Fruit fly (Drosophila melanogaster) whole organism, pupa: ENCODE results near the gene Polr3G.

Experiments
- CG10348 ChIP-seq: fragments of 200-800 bp; sonication (Bioruptor generic); IDR thresholded peaks from 2 replicates; pipeline ENCODE4 v1.3.6; 2022; ENCODE audit warnings: missing biosample characterization, missing genetic modification characterization
- CG12605 ChIP-seq: fragments of 200-800 bp; sonication (Bioruptor generic); IDR thresholded peaks from 2 replicates; pipeline ENCODE4 v1.3.6; 2022; ENCODE audit warnings: missing biosample characterization, missing genetic modification characterization
- CG13204 ChIP-seq: fragments of 200-800 bp; sonication (Bioruptor generic); optimal IDR thresholded peaks from 2 replicates; lab custom pipeline; 2018; ENCODE audit warnings: missing biosample characterization, mild to moderate bottlenecking, missing genetic modification characterization, moderate library complexity
- CG14655 ChIP-seq: fragments of 200-800 bp; sonication (Bioruptor generic); optimal IDR thresholded peaks from 3 replicates; lab custom pipeline; 2017; ENCODE audit warnings: mild to moderate bottlenecking, missing biosample characterization, missing genetic modification reagents, missing genetic modification characterization
- CG15710 ChIP-seq: fragments of 200-800 bp; sonication (Bioruptor generic); optimal IDR thresholded peaks from 2 replicates; lab custom pipeline; 2018; ENCODE audit warnings: missing biosample characterization, mild to moderate bottlenecking, missing genetic modification characterization, moderate library complexity
- CG17806 ChIP-seq: fragments of 200-800 bp; sonication (Bioruptor generic); optimal IDR thresholded peaks from 2 replicates; lab custom pipeline; 2018; ENCODE audit warnings: missing biosample characterization, mild to moderate bottlenecking, missing genetic modification characterization, moderate library complexity
- CG32121 ChIP-seq: fragments of 200-800 bp; sonication (Bioruptor generic); IDR thresholded peaks from 2 replicates; pipeline ENCODE4 v1.3.6; 2022; ENCODE audit warnings: missing biosample characterization, missing genetic modification characterization
- CG34367 ChIP-seq: fragments of 200-800 bp; sonication (Bioruptor generic); optimal IDR thresholded peaks from 2 replicates; lab custom pipeline; 2018; ENCODE audit warnings: missing biosample characterization, mild to moderate bottlenecking, missing genetic modification characterization
- CG4496 ChIP-seq: fragments of 200-800 bp; sonication (Bioruptor generic); IDR thresholded peaks from 3 replicates; pipeline ENCODE4 v1.3.6; 2022; ENCODE audit warnings: missing biosample characterization, missing genetic modification characterization
- CG8159 ChIP-seq: fragments of 200-800 bp; sonication (Bioruptor generic); optimal IDR thresholded peaks from 3 replicates; lab custom pipeline; 2018; ENCODE audit warnings: missing biosample characterization, mild to moderate bottlenecking, missing genetic modification characterization, moderate library complexity
- CG8301 ChIP-seq: fragments of 200-800 bp; sonication (Bioruptor generic); optimal IDR thresholded peaks from 2 replicates; lab custom pipeline; 2018; ENCODE audit warnings: missing biosample characterization, mild to moderate bottlenecking, missing genetic modification characterization
- CG9948 ChIP-seq: fragments of 200-800 bp; sonication (Bioruptor generic); optimal IDR thresholded peaks from 2 replicates; lab custom pipeline; 2018; ENCODE audit warnings: missing biosample characterization, mild to moderate bottlenecking, missing genetic modification characterization, moderate library complexity
- D1 ChIP-seq: fragments of 200-800 bp; sonication (Bioruptor generic); optimal IDR thresholded peaks from 2 replicates; lab custom pipeline; 2018; ENCODE audit warnings: missing biosample characterization, mild to moderate bottlenecking, missing genetic modification characterization, moderate library complexity
- EcR ChIP-seq: fragments of 200-800 bp; sonication (Bioruptor generic); optimal IDR thresholded peaks from 3 replicates; lab custom pipeline; 2019; ENCODE audit warnings: missing biosample characterization, missing genetic modification characterization, mild to moderate bottlenecking, moderate library complexity, missing genetic modification reagents
- Ets98B ChIP-seq: fragments of 200-800 bp; sonication (Bioruptor generic); IDR thresholded peaks from 2 replicates; pipeline ENCODE4 v1.3.6; 2022; ENCODE audit warnings: missing biosample characterization, missing genetic modification characterization
- Pif1A ChIP-seq: fragments of 200-800 bp; sonication (Bioruptor generic); optimal IDR thresholded peaks from 3 replicates; lab custom pipeline; 2016; ENCODE audit warnings: missing biosample characterization, missing genetic modification characterization
- Pif1B ChIP-seq: fragments of 200-800 bp; sonication (Bioruptor generic); optimal IDR thresholded peaks from 3 replicates; lab custom pipeline; 2016; ENCODE audit warnings: missing biosample characterization, missing genetic modification characterization
- Snoo ChIP-seq: fragments of 200-800 bp; sonication (Bioruptor generic); optimal IDR thresholded peaks from 3 replicates; lab custom pipeline; 2017; ENCODE audit warnings: missing biosample characterization, mild to moderate bottlenecking, missing genetic modification characterization, inconsistent platforms
- fd96Ca ChIP-seq: fragments of 200-800 bp; sonication (Bioruptor generic); IDR thresholded peaks from 3 replicates; pipeline ENCODE4 v1.3.6; 2022; ENCODE audit warnings: missing biosample characterization, missing genetic modification characterization
- rn ChIP-seq: fragments of 200-800 bp; sonication (Bioruptor generic); IDR thresholded peaks from 2 replicates; pipeline ENCODE4 v1.3.6; 2022; ENCODE audit warnings: missing biosample characterization, missing genetic modification characterization

Polr3G gene

DNA sequence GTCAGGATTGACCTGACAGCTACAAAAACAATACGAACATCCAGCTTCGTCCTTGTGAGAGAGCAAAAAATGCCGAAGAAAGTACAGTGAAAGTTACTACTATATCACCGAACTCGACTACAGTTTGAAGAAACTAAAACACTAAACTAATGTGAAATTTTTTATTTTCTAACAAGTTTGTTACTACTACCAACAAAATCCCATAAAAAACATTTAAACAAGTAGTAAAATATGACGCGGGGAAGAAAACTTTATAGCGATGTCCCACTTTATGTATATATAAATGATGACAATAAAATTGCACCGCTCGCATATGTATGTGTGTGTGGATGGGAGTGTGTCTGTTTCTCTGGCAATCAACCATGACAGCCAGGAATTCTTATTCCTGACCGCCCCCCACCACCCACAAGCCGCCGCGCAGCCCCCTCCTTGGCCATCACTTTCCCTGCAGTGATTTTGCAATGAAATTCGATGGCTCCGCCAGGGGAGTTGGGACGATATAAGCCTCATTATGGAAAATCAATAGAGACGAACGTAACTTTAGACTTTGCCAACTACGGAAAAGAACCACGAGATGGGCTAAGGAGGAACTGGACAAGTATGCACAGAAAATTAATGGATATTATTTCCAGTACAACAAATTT is 34.6 kb upstream of the Polr3G start:
- TF ChIP-seq CG32121 (GFP tag; lab: Robert Waterston, UW) = no peak
- no peak for TF ChIP-seq fd96Ca
- no peak for TF ChIP-seq CG8301 (tag; lab: Kevin White, UChicago)
- no peak for TF ChIP-seq CG14655 (GFP tag; lab: Kevin White, UChicago)
- TF ChIP-seq CG4496 (GFP tag; lab: Robert Waterston, UW) = no peak
- no peak for TF ChIP-seq CG9948 (tag; lab: Kevin White, UChicago)
- no peak for TF ChIP-seq CG17806 (tag; lab: Kevin White, UChicago)
- TF ChIP-seq CG34367 (tag; lab: Kevin White, UChicago) = no peak

DNA sequence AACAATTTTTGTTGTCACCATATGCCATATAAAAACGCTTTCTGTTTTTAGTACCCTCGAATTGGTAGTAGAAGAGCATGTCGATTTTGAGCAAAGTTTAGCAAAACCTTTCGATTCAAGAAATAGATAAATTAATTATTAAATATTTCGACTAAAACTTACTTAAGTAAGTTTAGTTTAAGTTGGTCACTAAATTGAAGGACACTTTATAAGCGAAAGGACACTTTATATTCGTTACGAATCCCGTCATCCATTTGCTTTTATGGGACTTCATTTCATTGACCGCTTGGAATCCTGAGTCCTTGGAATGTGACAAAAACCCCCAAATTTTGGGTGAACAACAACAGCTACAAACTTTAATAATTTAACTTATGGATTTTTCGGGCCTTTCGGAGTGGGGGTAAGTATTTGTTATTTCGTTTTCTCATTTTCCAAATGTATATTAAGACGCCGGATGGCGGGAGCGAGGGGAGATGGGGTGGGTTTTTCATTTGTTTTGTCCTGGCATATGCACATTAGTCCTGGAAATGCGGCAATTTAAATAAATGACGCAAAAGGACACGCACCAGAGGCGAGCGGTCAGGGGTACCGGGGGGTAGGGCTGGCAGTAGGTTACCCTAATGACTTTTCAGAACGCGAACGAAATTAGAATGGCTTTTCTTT is 32.1 kb upstream of the Polr3G start:
- TF ChIP-seq Pif1A (GFP tag; lab: Kevin White, UChicago) = no peak
- no peak for TF ChIP-seq CG8159 (tag; lab: Kevin White, UChicago)
- TF ChIP-seq fd96Ca = no peak
- TF ChIP-seq D1 (tag; lab: Kevin White, UChicago) = no peak
- no peak for TF ChIP-seq CG34367 (tag; lab: Kevin White, UChicago)
- no peak for TF ChIP-seq CG32121 (GFP tag; lab: Robert Waterston, UW)
- no peak for TF ChIP-seq Ets98B (GFP tag; lab: Robert Waterston, UW)
- TF ChIP-seq CG12605 (GFP tag; lab: Robert Waterston, UW) = no peak
- no peak for TF ChIP-seq CG13204 (GFP tag; lab: Kevin White, UChicago)
- no peak for TF ChIP-seq CG8301 (tag; lab: Kevin White, UChicago)
- no peak for TF ChIP-seq Snoo (tag; lab: Kevin White, UChicago)
- TF ChIP-seq CG17806 (tag; lab: Kevin White, UChicago) = no peak
- no peak for TF ChIP-seq CG15710 (tag; lab: Kevin White, UChicago)
- no peak for TF ChIP-seq CG9948 (tag; lab: Kevin White, UChicago)
- no peak for TF ChIP-seq rn
- TF ChIP-seq CG14655 (GFP tag; lab: Kevin White, UChicago) = no peak

DNA sequence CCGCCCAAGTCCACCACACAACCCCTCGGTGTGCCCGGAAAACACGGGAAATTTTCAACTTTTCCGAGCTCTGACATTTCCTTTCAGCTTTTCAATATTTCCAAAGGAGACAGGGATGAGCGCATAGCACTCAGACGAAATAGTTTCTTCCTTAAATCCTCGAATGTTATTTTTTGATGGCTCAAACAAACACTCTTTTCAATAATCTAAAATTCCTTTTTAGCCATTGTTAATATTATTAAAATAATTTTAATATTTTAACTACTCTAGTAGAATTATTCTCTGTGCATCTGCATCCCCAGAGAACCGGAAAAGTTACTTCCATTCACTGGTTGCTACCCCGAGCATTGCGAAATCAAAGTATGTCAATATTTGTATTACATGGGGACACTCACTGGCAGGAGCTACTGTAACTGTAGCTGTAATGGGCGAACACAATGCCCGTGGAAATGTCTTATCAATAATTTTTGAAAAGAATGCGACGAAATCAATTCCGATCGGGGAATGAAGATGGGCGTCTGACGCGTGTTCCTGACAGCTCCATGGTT is 30.8 kb upstream of the Polr3G start:
- TF ChIP-seq EcR (GFP tag; lab: Kevin White, UChicago) (no peak), CG14655 (GFP tag; lab: Kevin White, UChicago) (no peak), CG8159 (tag; lab: Kevin White, UChicago) (peak; percentile 14), Pif1B (GFP tag; lab: Kevin White, UChicago) (no peak)

DNA sequence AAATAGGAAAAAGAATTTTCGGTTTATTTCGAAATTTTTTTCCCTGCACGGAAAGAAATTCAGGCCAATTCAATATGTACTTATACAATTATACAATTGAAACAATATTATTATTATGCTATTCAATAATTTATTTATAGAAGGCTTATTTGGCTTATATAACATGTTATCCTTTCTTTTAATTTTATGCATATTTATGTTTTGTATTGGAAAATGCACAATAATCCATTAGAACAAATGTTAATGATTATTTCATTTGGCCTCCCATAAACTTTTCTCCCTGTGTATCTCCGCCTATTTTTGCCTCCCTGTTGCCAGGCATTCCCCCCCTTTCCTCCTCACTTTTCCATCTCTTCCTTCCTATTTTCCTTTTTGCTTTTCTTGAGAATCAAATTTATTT is 21.0 kb upstream of the Polr3G start:
- TF ChIP-seq CG17806 (tag; lab: Kevin White, UChicago) (no peak), Pif1B (GFP tag; lab: Kevin White, UChicago) (no peak), EcR (GFP tag; lab: Kevin White, UChicago) (no peak), D1 (tag; lab: Kevin White, UChicago) (no peak), Pif1A (GFP tag; lab: Kevin White, UChicago) (no peak), fd96Ca (no peak), rn (no peak), CG14655 (GFP tag; lab: Kevin White, UChicago) (no peak), CG15710 (tag; lab: Kevin White, UChicago) (no peak), CG8159 (tag; lab: Kevin White, UChicago) (no peak)

DNA sequence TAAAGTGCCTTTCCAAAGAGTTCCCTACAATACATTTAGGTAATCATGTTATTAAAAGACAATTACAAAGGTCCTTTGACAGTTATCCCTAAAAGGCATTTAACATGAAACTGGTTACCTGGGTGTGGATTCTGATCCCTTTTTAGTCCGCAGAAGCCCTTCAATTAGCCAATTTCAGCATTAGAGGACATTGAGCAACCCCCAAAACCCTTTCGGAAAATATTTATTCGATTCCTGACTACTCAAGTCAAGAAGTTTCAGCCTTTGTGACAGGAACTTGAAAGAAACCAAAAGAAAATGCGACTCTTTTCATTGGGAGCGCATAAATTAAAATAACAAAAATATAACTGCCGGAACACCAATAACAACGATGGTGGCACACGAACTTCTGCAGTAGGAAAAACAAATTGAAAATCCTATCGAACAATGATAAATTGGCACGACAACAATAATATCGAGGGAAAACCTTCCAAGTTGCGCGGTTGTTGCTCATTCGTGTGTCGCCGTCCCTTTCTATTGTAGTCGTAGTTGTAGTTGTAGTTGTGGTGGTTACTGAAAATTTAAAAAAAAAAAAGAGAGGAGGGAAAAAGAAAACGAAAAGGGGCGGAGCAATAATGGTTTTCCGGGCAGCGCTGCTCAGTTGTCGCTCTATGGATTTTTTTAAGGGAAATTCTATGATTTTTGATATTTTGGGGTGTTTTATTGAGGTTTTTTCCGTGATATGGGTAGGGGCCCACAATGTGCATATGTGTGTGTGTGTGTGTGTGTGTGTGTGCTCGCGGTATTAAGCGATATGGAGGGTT is 18.9 kb upstream of the Polr3G start:
- no peak for TF ChIP-seq CG8301 (tag; lab: Kevin White, UChicago)
- no peak for TF ChIP-seq CG17806 (tag; lab: Kevin White, UChicago)
- no peak for TF ChIP-seq fd96Ca
- TF ChIP-seq CG14655 (GFP tag; lab: Kevin White, UChicago) = no peak
- no peak for TF ChIP-seq CG8159 (tag; lab: Kevin White, UChicago)
- TF ChIP-seq EcR (GFP tag; lab: Kevin White, UChicago) = no peak
- TF ChIP-seq D1 (tag; lab: Kevin White, UChicago) = no peak
- no peak for TF ChIP-seq CG34367 (tag; lab: Kevin White, UChicago)
- no peak for TF ChIP-seq CG10348
- TF ChIP-seq CG13204 (GFP tag; lab: Kevin White, UChicago) = no peak
- no peak for TF ChIP-seq Pif1A (GFP tag; lab: Kevin White, UChicago)
- no peak for TF ChIP-seq Snoo (tag; lab: Kevin White, UChicago)

DNA sequence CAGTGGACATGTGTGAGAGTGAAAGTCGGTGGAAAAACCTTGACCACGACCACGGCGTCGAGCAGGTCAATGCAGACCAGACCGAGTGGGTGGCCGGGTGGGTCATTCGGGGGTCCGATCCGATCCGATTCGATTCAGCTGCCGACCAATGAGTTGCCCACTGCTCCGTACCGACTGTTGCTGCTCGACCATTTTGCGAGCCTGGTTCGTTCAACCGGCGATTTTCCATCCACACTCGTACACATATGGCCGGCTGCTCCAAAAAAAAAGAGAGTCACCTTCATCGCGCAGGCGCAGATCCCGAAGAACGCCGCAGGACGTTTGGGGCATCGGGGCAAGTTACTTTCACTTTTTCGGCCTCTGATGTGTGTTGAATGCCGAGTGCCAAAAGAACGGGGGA is 17.6 kb upstream of the Polr3G start:
- TF ChIP-seq CG10348 = no peak
- TF ChIP-seq CG9948 (tag; lab: Kevin White, UChicago) = no peak
- no peak for TF ChIP-seq CG12605 (GFP tag; lab: Robert Waterston, UW)
- TF ChIP-seq CG17806 (tag; lab: Kevin White, UChicago) = no peak
- no peak for TF ChIP-seq Snoo (tag; lab: Kevin White, UChicago)
- TF ChIP-seq CG4496 (GFP tag; lab: Robert Waterston, UW) = no peak
- no peak for TF ChIP-seq fd96Ca
- no peak for TF ChIP-seq CG14655 (GFP tag; lab: Kevin White, UChicago)
- no peak for TF ChIP-seq Ets98B (GFP tag; lab: Robert Waterston, UW)
- TF ChIP-seq rn = no peak
- no peak for TF ChIP-seq CG15710 (tag; lab: Kevin White, UChicago)
- TF ChIP-seq CG8159 (tag; lab: Kevin White, UChicago) = no peak
- no peak for TF ChIP-seq CG8301 (tag; lab: Kevin White, UChicago)
- no peak for TF ChIP-seq CG32121 (GFP tag; lab: Robert Waterston, UW)
- no peak for TF ChIP-seq D1 (tag; lab: Kevin White, UChicago)
- no peak for TF ChIP-seq CG34367 (tag; lab: Kevin White, UChicago)
- no peak for TF ChIP-seq Pif1A (GFP tag; lab: Kevin White, UChicago)
- no peak for TF ChIP-seq CG13204 (GFP tag; lab: Kevin White, UChicago)
